Worm (Caenorhabditis elegans) whole organism, L3 larva: ENCODE results near the gene K01D12.20.

Experiments used
- elt-1 ChIP-seq: fragments of 150-350 bp; optimal IDR thresholded peaks from 2 replicates; lab custom pipeline; 2014; ENCODE audit warnings: missing biosample characterization, missing genetic modification characterization
- unc-62 ChIP-seq: fragments of 150-350 bp; sonication (generic microtip); optimal IDR thresholded peaks from 4 replicates; lab custom pipeline; 2014; ENCODE audit warnings: missing biosample characterization, missing genetic modification reagents, missing genetic modification characterization

ce11 chrV:12371386-12371785 is 29.2 kb downstream of the K01D12.20 start, which contains the start of gene F23H12.7:
- TF ChIP-seq unc-62 (GFP tag; lab: Kevin White, UChicago): no peak
- no peak for TF ChIP-seq elt-1 (tag; lab: Kevin White, UChicago)
